Fruit fly (Drosophila melanogaster) whole organism, wandering third instar larva: ENCODE results near the gene CG14131.

Source experiments
- Abd-B ChIP-seq: fragments of >200 bp; optimal IDR thresholded peaks from 2 replicates; lab custom pipeline; 2017; ENCODE audit warnings: missing biosample characterization, missing genetic modification characterization
- CG32264 ChIP-seq: fragments of 200-800 bp; sonication (Bioruptor generic); optimal IDR thresholded peaks from 2 replicates; lab custom pipeline; 2016; ENCODE audit warnings: missing biosample characterization, missing genetic modification characterization
- CG9705 ChIP-seq: fragments of 200-800 bp; sonication (Bioruptor generic); optimal IDR thresholded peaks from 2 replicates; lab custom pipeline; 2018; ENCODE audit warnings: missing biosample characterization, mild to moderate bottlenecking, missing genetic modification characterization
- CrebA ChIP-seq: fragments of 200-800 bp; sonication (Bioruptor generic); optimal IDR thresholded peaks from 2 replicates; lab custom pipeline; 2016; ENCODE audit warnings: missing biosample characterization, mild to moderate bottlenecking, missing genetic modification characterization, borderline replicate concordance
- Dfd ChIP-seq: fragments of >200 bp; optimal IDR thresholded peaks from 2 replicates; lab custom pipeline; 2017; ENCODE audit warnings: missing biosample characterization, missing genetic modification characterization
- GATAd ChIP-seq: sonication (Bioruptor generic); optimal IDR thresholded peaks from 2 replicates; lab custom pipeline; 2016; ENCODE audit warnings: missing biosample characterization, missing genetic modification characterization
- HLH106 ChIP-seq: fragments of 200-800 bp; optimal IDR thresholded peaks from 3 replicates; lab custom pipeline; 2019; ENCODE audit warnings: missing biosample characterization, mild to moderate bottlenecking, missing genetic modification characterization, moderate library complexity
- Hnf4 ChIP-seq: fragments of 200-800 bp; sonication (Bioruptor generic); optimal IDR thresholded peaks from 2 replicates; lab custom pipeline; 2016; ENCODE audit warnings: missing biosample characterization, mild to moderate bottlenecking, missing genetic modification characterization
- Hr78 ChIP-seq: fragments of >200 bp; optimal IDR thresholded peaks from 2 replicates; lab custom pipeline; 2017; ENCODE audit warnings: missing biosample characterization, missing genetic modification characterization
- Hr83 ChIP-seq: fragments of 200-300 bp; sonication (Bioruptor generic); optimal IDR thresholded peaks from 2 replicates; lab custom pipeline; 2016; ENCODE audit warnings: missing biosample characterization, mild to moderate bottlenecking, missing genetic modification characterization, moderate library complexity; ENCODE audit not compliant: poor library complexity, severe bottlenecking
- Jra ChIP-seq: sonication (Bioruptor generic); optimal IDR thresholded peaks from 2 replicates; lab custom pipeline; 2016; ENCODE audit warnings: missing biosample characterization, missing genetic modification characterization
- Mio ChIP-seq: sonication (Bioruptor generic); optimal IDR thresholded peaks from 2 replicates; lab custom pipeline; 2016; ENCODE audit warnings: missing biosample characterization, missing genetic modification characterization
- Myc ChIP-seq: fragments of >200 bp; optimal IDR thresholded peaks from 2 replicates; lab custom pipeline; 2017
- N ChIP-seq: fragments of >200 bp; optimal IDR thresholded peaks from 2 replicates; lab custom pipeline; 2018; ENCODE audit warnings: missing biosample characterization, missing external identifiers, missing genetic modification characterization
- OdsH ChIP-seq: fragments of 200-800 bp; sonication (Bioruptor generic); optimal IDR thresholded peaks from 2 replicates; lab custom pipeline; 2016; ENCODE audit warnings: missing biosample characterization, mild to moderate bottlenecking, missing genetic modification characterization
- Rel ChIP-seq, 2 experiments: fragments of 200-800 bp; sonication (Bioruptor generic) in 1 of 2; optimal IDR thresholded peaks; 2 replicates in 1 of 2; 3 replicates in 1 of 2; lab custom pipeline; 2016 to 2019; ENCODE audit warnings: mild to moderate bottlenecking in 2 of 2, missing biosample characterization in 2 of 2, missing genetic modification characterization in 2 of 2, moderate library complexity in 1 of 2
- Sp1 ChIP-seq: fragments of 200-800 bp; sonication (Bioruptor generic); optimal IDR thresholded peaks from 3 replicates; lab custom pipeline; 2019; ENCODE audit warnings: missing biosample characterization, mild to moderate bottlenecking, missing genetic modification characterization, moderate library complexity
- Vsx2 ChIP-seq: fragments of 200-300, 225-300 bp; sonication (Bioruptor generic); optimal IDR thresholded peaks from 2 replicates; lab custom pipeline; 2018; ENCODE audit warnings: missing biosample characterization, missing genetic modification characterization; ENCODE audit not compliant: partially characterized antibody
- br ChIP-seq: fragments of 200-800 bp; sonication (Bioruptor generic); optimal IDR thresholded peaks from 2 replicates; lab custom pipeline; 2016; ENCODE audit warnings: missing biosample characterization, missing genetic modification characterization
- brk ChIP-seq: fragments of 200-800 bp; sonication (Bioruptor generic); optimal IDR thresholded peaks from 2 replicates; lab custom pipeline; 2016; ENCODE audit warnings: missing biosample characterization, mild to moderate bottlenecking, missing genetic modification characterization
- dl ChIP-seq, 2 experiments: fragments of 175-275, 200-275 bp in 1 of 2; fragments of 200-275 bp in 1 of 2; sonication (Bioruptor generic); optimal IDR thresholded peaks; lab custom pipeline; 2018; ENCODE audit warnings: mild to moderate bottlenecking in 2 of 2, missing biosample characterization in 2 of 2, missing genetic modification characterization in 2 of 2, moderate library complexity in 2 of 2; ENCODE audit not compliant: partially characterized antibody in 2 of 2, insufficient read depth in 1 of 2
- dmrt93B ChIP-seq: fragments of 200-800 bp; sonication (Bioruptor generic); optimal IDR thresholded peaks from 2 replicates; lab custom pipeline; 2018; ENCODE audit warnings: missing biosample characterization, mild to moderate bottlenecking, missing genetic modification characterization
- dsf ChIP-seq: sonication (Bioruptor generic); optimal IDR thresholded peaks from 2 replicates; lab custom pipeline; 2016; ENCODE audit warnings: missing biosample characterization, missing genetic modification characterization, borderline replicate concordance
- ey ChIP-seq: fragments of 200-800 bp; sonication (Bioruptor generic); optimal IDR thresholded peaks from 2 replicates; lab custom pipeline; 2016; ENCODE audit warnings: missing biosample characterization, missing genetic modification characterization
- foxo ChIP-seq, 2 experiments: fragments of 200-800 bp; sonication (Bioruptor generic); optimal IDR thresholded peaks; 2 replicates in 1 of 2; 3 replicates in 1 of 2; lab custom pipeline; 2016 to 2017; ENCODE audit warnings: missing biosample characterization in 2 of 2, missing genetic modification characterization in 2 of 2
- fru ChIP-seq: fragments of 200-800 bp; sonication (Bioruptor generic); optimal IDR thresholded peaks from 3 replicates; lab custom pipeline; 2016; ENCODE audit warnings: missing biosample characterization, mild to moderate bottlenecking, missing genetic modification characterization
- h ChIP-seq: fragments of 200-800 bp; sonication (Bioruptor generic); optimal IDR thresholded peaks from 3 replicates; lab custom pipeline; 2016; ENCODE audit warnings: missing biosample characterization, mild to moderate bottlenecking, missing genetic modification characterization
- jim ChIP-seq: fragments of 175-275, 200-325 bp; sonication (Bioruptor generic); optimal IDR thresholded peaks from 2 replicates; lab custom pipeline; 2016; ENCODE audit warnings: missing biosample characterization, mild to moderate bottlenecking, missing genetic modification characterization
- lola ChIP-seq: fragments of >200 bp; optimal IDR thresholded peaks from 2 replicates; lab custom pipeline; 2017; ENCODE audit warnings: missing biosample characterization, missing genetic modification characterization
- pan ChIP-seq: fragments of >200 bp; optimal IDR thresholded peaks from 2 replicates; lab custom pipeline; 2017
- psq ChIP-seq: fragments of 200-800 bp; sonication (Bioruptor generic); optimal IDR thresholded peaks from 3 replicates; lab custom pipeline; 2017; ENCODE audit warnings: missing biosample characterization, mild to moderate bottlenecking, missing genetic modification characterization, moderate library complexity
- rgr ChIP-seq: fragments of 200-800 bp; sonication (Bioruptor generic); optimal IDR thresholded peaks from 3 replicates; lab custom pipeline; 2016; ENCODE audit warnings: missing biosample characterization, mild to moderate bottlenecking, missing genetic modification characterization
- sage ChIP-seq: fragments of 200-800 bp; sonication (Bioruptor generic); optimal IDR thresholded peaks from 2 replicates; lab custom pipeline; 2016; ENCODE audit warnings: missing biosample characterization, mild to moderate bottlenecking, missing genetic modification characterization
- sv ChIP-seq: fragments of 200-800 bp; sonication (Bioruptor generic); optimal IDR thresholded peaks from 3 replicates; lab custom pipeline; 2016; ENCODE audit warnings: missing biosample characterization, missing genetic modification characterization
- tai ChIP-seq: sonication (Bioruptor generic); optimal IDR thresholded peaks from 2 replicates; lab custom pipeline; 2016; ENCODE audit warnings: missing biosample characterization, missing genetic modification characterization
- usp ChIP-seq: fragments of >200 bp; optimal IDR thresholded peaks from 2 replicates; lab custom pipeline; 2017; ENCODE audit warnings: missing biosample characterization, missing genetic modification characterization
- woc ChIP-seq: sonication (Bioruptor generic); optimal IDR thresholded peaks from 2 replicates; lab custom pipeline; 2016; ENCODE audit warnings: missing biosample characterization, mild to moderate bottlenecking, missing genetic modification characterization

Gene CG14131

DNA sequence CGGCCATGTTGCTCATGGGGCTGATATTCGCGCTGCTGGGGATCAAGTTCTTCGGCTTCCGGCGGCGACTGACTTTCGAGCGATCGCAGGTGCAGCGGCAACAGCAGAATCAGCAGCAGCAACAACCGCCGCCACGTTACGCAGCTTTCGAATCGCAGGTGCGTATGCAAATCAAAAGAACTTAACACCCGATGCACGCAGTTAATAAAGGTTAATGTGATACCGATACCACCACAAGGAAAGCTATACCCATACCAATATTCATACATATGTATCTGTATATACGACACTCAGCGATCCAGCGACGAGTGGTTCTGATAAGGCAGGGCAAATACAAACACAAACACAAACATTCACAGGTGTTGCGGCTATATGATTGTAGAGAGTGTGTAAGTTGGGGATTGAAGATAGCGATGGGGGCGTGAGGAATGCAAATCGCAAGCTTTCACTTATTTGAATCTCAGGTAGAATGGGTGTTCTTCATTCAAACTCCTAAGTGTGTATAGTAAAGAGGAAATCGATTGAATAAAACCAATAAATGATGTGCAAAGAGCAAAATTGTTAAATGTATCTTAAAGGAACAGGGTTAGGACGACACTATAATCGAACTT is 580 bp downstream of the CG14131 start:
- TF ChIP-seq Myc (lab: Kevin White, UChicago): no peak
- peak; percentile 15 for TF ChIP-seq OdsH (GFP tag; lab: Kevin White, UChicago)
- peak; percentile 57 for TF ChIP-seq h (GFP tag; lab: Kevin White, UChicago)
- TF ChIP-seq ey (GFP tag; lab: Kevin White, UChicago): no peak
- no peak for TF ChIP-seq Dfd (GFP tag; lab: Kevin White, UChicago)
- no peak for TF ChIP-seq Abd-B (GFP tag; lab: Kevin White, UChicago)
- TF ChIP-seq Hr83 (GFP tag; lab: Kevin White, UChicago): peak; percentile 50
- TF ChIP-seq foxo (GFP tag; optimal IDR thresholded peaks at IDR 0.05; lab: Kevin White, UChicago): peak in 1 of 2 experiments; percentile 27
- TF ChIP-seq br (GFP tag; lab: Kevin White, UChicago): no peak
- peak; percentile 34 for TF ChIP-seq fru (GFP tag; lab: Kevin White, UChicago)
- no peak for TF ChIP-seq pan (lab: Kevin White, UChicago)
- TF ChIP-seq Jra: peak; percentile 34
- no peak for TF ChIP-seq dmrt93B (GFP tag; lab: Kevin White, UChicago)
- no peak for TF ChIP-seq lola (GFP tag; lab: Kevin White, UChicago)
- TF ChIP-seq rgr (GFP tag; lab: Kevin White, UChicago): peak; percentile 22
- no peak for TF ChIP-seq N (GFP tag; lab: Kevin White, UChicago)

DNA sequence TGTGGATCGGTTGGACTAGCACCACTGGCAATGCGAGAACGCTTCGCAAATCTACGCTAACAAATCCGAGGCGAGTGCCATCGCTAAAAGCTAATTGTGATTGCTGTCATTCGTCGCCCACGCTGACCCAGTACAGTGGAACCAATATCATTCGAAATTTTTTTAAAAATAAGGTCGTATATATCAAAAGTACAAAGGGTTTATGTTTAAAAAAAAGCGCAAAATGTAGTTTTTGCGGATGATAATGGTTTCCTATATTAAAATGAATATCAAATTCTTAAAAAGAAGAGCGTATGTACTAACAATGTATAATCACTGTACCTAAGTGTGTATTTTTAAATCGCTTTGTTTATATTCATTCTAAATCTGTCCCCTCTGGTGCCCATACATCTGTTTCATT is 8.4 kb downstream of the CG14131 start:
- TF ChIP-seq Sp1 (GFP tag; lab: Kevin White, UChicago) (no peak), sv (GFP tag; lab: Kevin White, UChicago) (no peak), sage (no peak), dl (GFP tag; optimal IDR thresholded peaks at IDR 0.05; lab: Kevin White, UChicago; ENCODE audit: insufficient read depth in 1 of 2, partially characterized antibody in 2 of 2) (no peak), Jra (no peak), Rel (GFP tag; optimal IDR thresholded peaks at IDR 0.05; lab: Kevin White, UChicago) (no peak), Rel (tag; optimal IDR thresholded peaks at IDR 0.05; lab: Kevin White, UChicago) (no peak), fru (GFP tag; lab: Kevin White, UChicago) (peak; percentile 41), HLH106 (tag; lab: Kevin White, UChicago) (no peak), Mio (GFP tag; lab: Kevin White, UChicago) (no peak), Dfd (GFP tag; lab: Kevin White, UChicago) (no peak), dmrt93B (GFP tag; lab: Kevin White, UChicago) (no peak), rgr (GFP tag; lab: Kevin White, UChicago) (peak; percentile 56), dsf (GFP tag; lab: Kevin White, UChicago) (no peak), OdsH (GFP tag; lab: Kevin White, UChicago) (peak; percentile 27), psq (no peak), pan (lab: Kevin White, UChicago) (no peak), tai (GFP tag; lab: Kevin White, UChicago) (no peak), br (GFP tag; lab: Kevin White, UChicago) (no peak), GATAd (GFP tag; lab: Kevin White, UChicago) (no peak), CrebA (GFP tag; lab: Kevin White, UChicago) (no peak), jim (GFP tag; lab: Kevin White, UChicago) (no peak), brk (GFP tag; lab: Kevin White, UChicago) (no peak), Hr78 (no peak), Hnf4 (GFP tag; lab: Kevin White, UChicago) (no peak), N (GFP tag; lab: Kevin White, UChicago) (no peak), Hr83 (GFP tag; lab: Kevin White, UChicago) (no peak), ey (GFP tag; lab: Kevin White, UChicago) (peak; percentile 48), Vsx2 (no peak), woc (GFP tag; lab: Kevin White, UChicago) (no peak), usp (GFP tag; lab: Kevin White, UChicago) (no peak), CG32264 (no peak), lola (GFP tag; lab: Kevin White, UChicago) (no peak), h (GFP tag; lab: Kevin White, UChicago) (no peak), CG9705 (GFP tag; lab: Kevin White, UChicago) (no peak)
